Fruit fly (Drosophila melanogaster): Measurements from ENCODE around the gene Sfp24Bd.

Sfp24Bd gene

dm6 chr2L:3639924-3640323 is 29.0 kb downstream of the Sfp24Bd start (continued):
- TF ChIP-seq CG6808 (GFP tag; optimal IDR thresholded peaks at IDR 0.05) (peak; percentile 34), CG10631 (GFP tag; optimal IDR thresholded peaks at IDR 0.05) (no peak), CG32006 (GFP tag; optimal IDR thresholded peaks at IDR 0.05) (no peak), Blimp-1 (GFP tag; optimal IDR thresholded peaks at IDR 0.05) (no peak), Gug (GFP tag; IDR thresholded peaks at IDR 0.05) (no peak), CG16779 (tag; optimal IDR thresholded peaks at IDR 0.05) (peak; percentile 2), achi (GFP tag; optimal IDR thresholded peaks at IDR 0.05) (no peak), CG31627 (GFP tag; optimal IDR thresholded peaks at IDR 0.05) (no peak), lz (GFP tag; optimal IDR thresholded peaks at IDR 0.05) (no peak), Hr39 (GFP tag; optimal IDR thresholded peaks at IDR 0.05) (no peak), topi (GFP tag; optimal IDR thresholded peaks at IDR 0.05) (no peak)

- TF ChIP-seq CG8319 (GFP tag; optimal IDR thresholded peaks at IDR 0.05) (no peak), eg (GFP tag; IDR thresholded peaks at IDR 0.05) (0 out of 3 replicates have a peak, but pooled peaks have one; percentile 55), CG6276 (GFP tag; optimal IDR thresholded peaks at IDR 0.05) (peak; percentile 39), CG10669 (GFP tag; optimal IDR thresholded peaks at IDR 0.05) (no peak), Hr4 (GFP tag; optimal IDR thresholded peaks at IDR 0.05) (peak; percentile 78), CG10631 (GFP tag; optimal IDR thresholded peaks at IDR 0.05) (no peak), Sox15 (GFP tag; optimal IDR thresholded peaks at IDR 0.05) (no peak), CG11294 (GFP tag; IDR thresholded peaks at IDR 0.05) (no peak), Ets21C (GFP tag; optimal IDR thresholded peaks at IDR 0.05) (no peak), net (GFP tag; optimal IDR thresholded peaks at IDR 0.05) (peak; percentile 46), Eip78C (GFP tag) (peak; percentile 80), CG15336 (GFP tag; IDR thresholded peaks at IDR 0.05) (peak; percentile 86), vri (GFP tag; optimal IDR thresholded peaks at IDR 0.05) (no peak), ss (GFP tag; optimal IDR thresholded peaks at IDR 0.05) (no peak), CG11762 (GFP tag; optimal IDR thresholded peaks at IDR 0.05; ENCODE audit: insufficient read depth) (no peak), Lpt (GFP tag; optimal IDR thresholded peaks at IDR 0.05) (peak; percentile 39), OdsH (GFP tag; optimal IDR thresholded peaks at IDR 0.05) (no peak), CG6163 (GFP tag; IDR thresholded peaks at IDR 0.05) (peak; percentile 68), Ets96B (tag; optimal IDR thresholded peaks at IDR 0.05) (no peak), fd59A (GFP tag; optimal IDR thresholded peaks at IDR 0.05) (no peak), topi (GFP tag; optimal IDR thresholded peaks at IDR 0.05) (no peak), cyc (GFP tag; optimal IDR thresholded peaks at IDR 0.05) (no peak), achi (GFP tag; optimal IDR thresholded peaks at IDR 0.05) (no peak), esn (GFP tag; optimal IDR thresholded peaks at IDR 0.05) (no peak), CG32006 (GFP tag; optimal IDR thresholded peaks at IDR 0.05) (peak; percentile 75), CG4318 (GFP tag; optimal IDR thresholded peaks at IDR 0.05) (peak; percentile 41), CG8119 (GFP tag; IDR thresholded peaks at IDR 0.05) (peak; percentile 70), CG1621 (tag; optimal IDR thresholded peaks at IDR 0.05) (no peak), dac (GFP tag; optimal IDR thresholded peaks at IDR 0.05) (no peak), salr (GFP tag; optimal IDR thresholded peaks at IDR 0.05) (peak in 1 of 2 experiments; percentile 11), fkh (GFP tag; optimal IDR thresholded peaks at IDR 0.05) (no peak)
Observed at dm6 chr2L:3635444-3635843, 33.5 kb downstream of the Sfp24Bd start.

dm6 chr2L:3633871-3634270 is 35.1 kb downstream of the Sfp24Bd start:
- TF ChIP-seq Lpt (GFP tag; optimal IDR thresholded peaks at IDR 0.05) (no peak), CG34406 (GFP tag; optimal IDR thresholded peaks at IDR 0.05) (no peak), svp (GFP tag) (peak; percentile 46), Gug (GFP tag; IDR thresholded peaks at IDR 0.05) (no peak)
